Fruit fly (Drosophila melanogaster): ENCODE data around the gene Ddrgk1.

The Ddrgk1 gene

DNA sequence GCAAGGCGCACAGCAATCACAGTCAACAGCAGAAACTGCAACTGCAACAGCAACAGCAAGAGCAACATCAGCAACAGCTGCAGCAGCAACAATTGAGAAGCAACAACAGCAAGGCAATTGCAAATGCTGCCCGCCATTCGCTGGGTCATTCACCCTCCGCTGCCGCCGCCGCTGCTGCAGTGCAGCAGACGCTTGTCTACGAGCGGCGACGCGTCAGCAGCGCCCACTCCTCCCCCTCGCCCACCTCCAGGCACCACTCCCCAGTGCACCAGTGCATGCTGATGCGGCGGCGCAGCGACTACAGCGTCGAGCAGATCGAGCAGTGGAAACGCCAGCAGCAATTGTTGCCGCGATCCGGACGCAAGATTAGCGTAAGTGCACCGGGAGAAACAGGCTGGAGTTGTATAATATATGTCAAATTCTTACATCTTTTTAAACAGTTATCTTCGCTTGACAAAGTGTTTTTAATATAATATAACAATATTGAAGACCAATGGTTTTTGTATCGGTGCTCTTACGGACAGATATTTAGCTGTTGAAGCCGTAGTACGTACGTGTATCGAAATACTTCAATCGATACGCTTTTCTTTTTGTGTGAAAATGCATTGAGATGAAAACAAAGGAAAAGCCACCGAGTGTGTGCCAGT is 9.1 kb upstream of the Ddrgk1 start (continued):
- TF ChIP-seq CG12659 (GFP tag; optimal IDR thresholded peaks at IDR 0.05) (peak; percentile 24), H15 (GFP tag; IDR thresholded peaks at IDR 0.05) (peak; percentile 50; the same call in 1 of the 3 replicates), Neu2 (GFP tag; optimal IDR thresholded peaks at IDR 0.05; ENCODE audit: borderline replicate concordance) (no peak), prd (optimal IDR thresholded peaks at IDR 0.05) (no peak), prd (GFP tag; IDR thresholded peaks at IDR 0.05) (peak; percentile 21; the same call in 1 of the 3 replicates), onecut (GFP tag; IDR thresholded peaks at IDR 0.05) (peak; percentile 28; the same call in 1 of the 2 replicates), z (GFP tag; IDR thresholded peaks at IDR 0.05) (no peak; the same call in 2 of the 3 replicates), CG6175 (GFP tag; IDR thresholded peaks at IDR 0.05) (no peak), pan (optimal IDR thresholded peaks at IDR 0.05) (no peak), pan (GFP tag; optimal IDR thresholded peaks at IDR 0.05 in 1 of 2, IDR thresholded peaks at IDR 0.05 in 1 of 2) (peak in 1 of 2 experiments; percentile 66), CG17361 (GFP tag; IDR thresholded peaks at IDR 0.05) (peak; percentile 78), CG17612 (GFP tag; IDR thresholded peaks at IDR 0.05) (no peak), CG30020 (tag; optimal IDR thresholded peaks at IDR 0.05) (no peak), Pdp1 (GFP tag; optimal IDR thresholded peaks at IDR 0.05) (peak in 1 of 2 experiments; percentile 41), gcm (GFP tag; optimal IDR thresholded peaks at IDR 0.05) (no peak), CG15601 (tag; optimal IDR thresholded peaks at IDR 0.05) (peak; percentile 29), NFAT (GFP tag; IDR thresholded peaks at IDR 0.05) (no peak)

DNA sequence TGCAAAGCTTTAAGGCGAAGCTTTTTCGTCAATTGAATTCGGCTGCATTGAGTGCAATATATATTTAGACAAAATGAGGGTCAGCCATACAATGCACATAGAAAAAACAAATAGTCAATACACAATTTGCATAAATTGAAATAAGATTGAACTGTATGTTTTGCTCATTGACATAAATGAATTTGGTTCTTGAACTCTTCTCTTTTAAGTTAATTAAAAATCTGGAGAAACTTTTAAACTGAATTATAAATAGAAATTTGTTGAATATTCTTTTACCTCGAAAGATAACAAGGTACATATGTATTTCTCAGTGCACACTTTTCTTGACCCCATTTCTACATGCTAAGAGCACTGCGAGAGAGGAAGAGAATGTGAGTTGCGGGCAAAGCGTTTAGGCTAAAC is 8.6 kb upstream of the Ddrgk1 start:
- TF ChIP-seq CG43689 (GFP tag; IDR thresholded peaks at IDR 0.05) (no peak), ab (GFP tag; optimal IDR thresholded peaks at IDR 0.05) (no peak), CG8290 (GFP tag; optimal IDR thresholded peaks at IDR 0.05) (no peak), CG8290 (tag; optimal IDR thresholded peaks at IDR 0.05) (no peak), Tbp (GFP tag; optimal IDR thresholded peaks at IDR 0.05) (no peak), gem (tag; optimal IDR thresholded peaks at IDR 0.05) (peak; percentile 68), unc-4 (GFP tag; IDR thresholded peaks at IDR 0.05; ENCODE audit: partially characterized antibody) (no peak), CG9609 (GFP tag; optimal IDR thresholded peaks at IDR 0.05) (no peak), CG8281 (tag; optimal IDR thresholded peaks at IDR 0.05) (no peak), her (GFP tag; optimal IDR thresholded peaks at IDR 0.05) (no peak), ken (GFP tag; IDR thresholded peaks at IDR 0.05) (no peak), CG15011 (GFP tag; optimal IDR thresholded peaks at IDR 0.05) (no peak), Optix (GFP tag; IDR thresholded peaks at IDR 0.05) (no peak), CG8478 (optimal IDR thresholded peaks at IDR 0.05) (no peak), eve (GFP tag; optimal IDR thresholded peaks at IDR 0.05) (peak in 1 of 2 experiments; percentile 88), CG4707 (GFP tag; optimal IDR thresholded peaks at IDR 0.05) (no peak), vvl (GFP tag; IDR thresholded peaks at IDR 0.05) (0 out of 2 replicates have a peak, but pooled peaks have one; percentile 8), scrt (GFP tag; optimal IDR thresholded peaks at IDR 0.05) (no peak), CG4404 (GFP tag; IDR thresholded peaks at IDR 0.05) (no peak), CG34224 (GFP tag; IDR thresholded peaks at IDR 0.05; ENCODE audit: partially characterized antibody) (no peak), D19A (tag; optimal IDR thresholded peaks at IDR 0.05) (peak; percentile 44), CG11560 (tag; IDR thresholded peaks at IDR 0.05) (no peak), bsh (GFP tag; optimal IDR thresholded peaks at IDR 0.05) (peak in 1 of 2 experiments; percentile 53), sc (optimal IDR thresholded peaks at IDR 0.05) (no peak), sc (GFP tag; optimal IDR thresholded peaks at IDR 0.05) (no peak), cato (GFP tag; optimal IDR thresholded peaks at IDR 0.05; ENCODE audit: borderline replicate concordance) (peak; percentile 1), NfI (GFP tag; optimal IDR thresholded peaks at IDR 0.05) (no peak), CG1647 (GFP tag; optimal IDR thresholded peaks at IDR 0.05) (no peak), CG18476 (GFP tag; optimal IDR thresholded peaks at IDR 0.05) (no peak), ase (GFP tag; IDR thresholded peaks at IDR 0.05) (0 out of 3 replicates have a peak, but pooled peaks have one; percentile 33), exex (tag; optimal IDR thresholded peaks at IDR 0.05) (no peak), CG10462 (GFP tag; optimal IDR thresholded peaks at IDR 0.05) (no peak), CG2116 (GFP tag; optimal IDR thresholded peaks at IDR 0.05) (no peak), repo (GFP tag; optimal IDR thresholded peaks at IDR 0.05) (no peak)
